Worm (Caenorhabditis elegans): ENCODE data around the gene pqn-70.

The pqn-70 gene

DNA sequence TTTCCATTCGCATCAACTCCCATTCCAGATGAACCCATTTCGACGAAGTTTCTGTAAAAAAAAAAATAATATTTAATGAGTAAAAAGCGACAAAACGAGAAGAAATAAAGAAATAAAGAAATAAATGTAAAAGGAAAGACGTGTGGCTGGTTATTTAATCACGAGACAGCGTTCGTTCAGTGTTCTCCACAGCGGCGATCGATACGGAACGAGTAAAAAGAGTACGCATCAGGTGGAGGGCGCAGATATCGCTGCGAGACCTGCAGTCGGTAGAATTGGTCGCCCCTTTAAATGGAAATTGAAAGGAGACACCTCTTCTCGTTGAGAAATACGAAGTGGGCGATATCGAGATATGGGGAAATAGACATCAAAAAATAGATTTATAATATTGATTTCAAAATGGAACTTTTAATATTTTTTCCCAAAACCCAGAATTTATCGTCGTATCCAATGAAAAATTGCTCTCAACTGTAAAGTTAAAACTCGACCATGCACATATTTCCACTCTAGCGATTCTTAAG, at the start of gene pqn-70:
Gene pqn-70, minus strand, starts transcription at position 51 of the 521 bp plus-strand sequence.
- TF ChIP-seq med-1 (GFP tag; optimal IDR thresholded peaks at IDR 0.05; ENCODE audit: insufficient read depth) (no peak), klf-2 (GFP tag; conservative IDR thresholded peaks at IDR 0.05) (no peak), flt-1 (GFP tag; IDR thresholded peaks at IDR 0.05) (peak; percentile 67; the same call in 1 of the 2 replicates), tab-1 (GFP tag; IDR thresholded peaks at IDR 0.05) (no peak), ztf-23 (GFP tag; IDR thresholded peaks at IDR 0.05) (peak; percentile 57; the same call in 1 of the 2 replicates), ztf-29 (GFP tag; IDR thresholded peaks at IDR 0.05) (no peak), T22C8.4 (GFP tag; IDR thresholded peaks at IDR 0.05) (peak; percentile 90), ref-1 (GFP tag; conservative IDR thresholded peaks at IDR 0.05) (no peak), cog-1 (tag; optimal IDR thresholded peaks at IDR 0.05) (peak; percentile 61)

DNA sequence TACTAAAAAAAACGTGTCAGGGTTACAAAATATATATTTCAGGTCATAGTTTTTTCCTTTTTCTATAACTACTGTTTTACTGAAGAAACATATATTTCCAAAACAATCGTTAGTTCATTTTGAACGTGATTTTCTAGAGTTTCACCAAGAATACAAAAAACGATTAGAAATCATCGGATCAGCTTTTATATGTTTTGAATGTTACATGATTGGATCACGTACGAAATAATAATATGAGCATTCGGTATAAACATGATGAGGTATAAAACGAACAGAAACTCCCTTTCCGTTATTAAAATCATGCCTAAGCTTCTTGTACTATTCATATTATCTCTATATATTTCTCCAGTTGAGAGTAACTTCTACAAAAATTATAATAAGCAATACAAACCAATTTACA, 44.3 kb upstream of the pqn-70 start, which contains the start of gene clec-223:
Gene clec-223, plus strand, starts transcription at position 301 of the 400 bp plus-strand sequence.
- TF ChIP-seq med-1 (GFP tag; optimal IDR thresholded peaks at IDR 0.05; ENCODE audit: insufficient read depth) = no peak
- TF ChIP-seq T22C8.4 (GFP tag; IDR thresholded peaks at IDR 0.05) = no peak
- TF ChIP-seq cog-1 (tag; optimal IDR thresholded peaks at IDR 0.05) = no peak
- no peak for TF ChIP-seq ref-1 (GFP tag; conservative IDR thresholded peaks at IDR 0.05)
- no peak for TF ChIP-seq tab-1 (GFP tag; IDR thresholded peaks at IDR 0.05)
- TF ChIP-seq ztf-29 (GFP tag; IDR thresholded peaks at IDR 0.05) = no peak
- no peak for TF ChIP-seq klf-2 (GFP tag; conservative IDR thresholded peaks at IDR 0.05)
- TF ChIP-seq ztf-23 (GFP tag; IDR thresholded peaks at IDR 0.05) = no peak
- TF ChIP-seq flt-1 (GFP tag; IDR thresholded peaks at IDR 0.05) = no peak

DNA sequence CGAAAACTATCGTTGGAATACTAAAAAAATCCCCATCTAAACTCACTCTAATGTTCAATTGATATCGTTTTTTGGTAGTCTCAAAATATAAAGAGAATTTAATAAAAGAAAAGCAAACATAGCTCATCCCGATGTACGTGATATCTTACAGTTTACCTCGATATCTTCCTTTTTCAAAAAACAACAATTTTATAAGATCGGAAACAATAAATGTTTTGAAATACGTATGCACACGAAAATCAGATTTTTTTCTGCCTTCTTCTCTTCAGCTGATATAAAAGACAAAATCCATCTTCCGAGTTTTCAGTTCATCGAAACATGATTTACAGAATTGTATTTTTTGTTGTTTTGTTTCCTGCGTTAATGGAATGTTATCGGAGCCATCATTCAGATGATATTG, 42.5 kb upstream of the pqn-70 start, which contains the start of gene clec-222:
Gene clec-222, plus strand, starts transcription at position 301 of the 400 bp plus-strand sequence.
- TF ChIP-seq tab-1 (GFP tag; IDR thresholded peaks at IDR 0.05) (no peak), ztf-29 (GFP tag; IDR thresholded peaks at IDR 0.05) (no peak), klf-2 (GFP tag; conservative IDR thresholded peaks at IDR 0.05) (no peak), T22C8.4 (GFP tag; IDR thresholded peaks at IDR 0.05) (no peak)

DNA sequence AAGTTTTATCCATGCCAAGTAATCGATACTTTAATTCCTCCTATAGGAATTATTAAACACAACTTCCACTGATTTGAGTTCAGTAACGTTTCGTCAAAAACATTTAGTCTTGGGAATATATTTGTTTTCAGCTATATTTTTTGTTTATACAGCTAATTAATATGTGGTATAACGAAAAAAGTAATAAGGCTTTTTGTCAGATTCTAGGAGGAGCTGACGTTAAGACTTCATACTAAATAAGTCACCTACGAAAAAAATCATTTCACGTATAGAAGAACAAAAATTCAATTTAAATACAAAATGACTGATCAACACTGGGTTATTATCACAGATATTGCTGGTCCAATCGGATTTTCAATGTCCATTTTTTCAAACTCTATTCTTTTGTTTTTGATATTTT, 40.3 kb upstream of the pqn-70 start, which contains the start of gene str-115:
Gene str-115, plus strand, starts transcription at position 301 of the 400 bp plus-strand sequence.
- TF ChIP-seq klf-2 (GFP tag; conservative IDR thresholded peaks at IDR 0.05) (no peak), cog-1 (tag; optimal IDR thresholded peaks at IDR 0.05) (no peak), med-1 (GFP tag; optimal IDR thresholded peaks at IDR 0.05; ENCODE audit: insufficient read depth) (no peak), tab-1 (GFP tag; IDR thresholded peaks at IDR 0.05) (no peak), ztf-23 (GFP tag; IDR thresholded peaks at IDR 0.05) (no peak), ztf-29 (GFP tag; IDR thresholded peaks at IDR 0.05) (no peak), T22C8.4 (GFP tag; IDR thresholded peaks at IDR 0.05) (no peak), ref-1 (GFP tag; conservative IDR thresholded peaks at IDR 0.05) (no peak), flt-1 (GFP tag; IDR thresholded peaks at IDR 0.05) (no peak)

DNA sequence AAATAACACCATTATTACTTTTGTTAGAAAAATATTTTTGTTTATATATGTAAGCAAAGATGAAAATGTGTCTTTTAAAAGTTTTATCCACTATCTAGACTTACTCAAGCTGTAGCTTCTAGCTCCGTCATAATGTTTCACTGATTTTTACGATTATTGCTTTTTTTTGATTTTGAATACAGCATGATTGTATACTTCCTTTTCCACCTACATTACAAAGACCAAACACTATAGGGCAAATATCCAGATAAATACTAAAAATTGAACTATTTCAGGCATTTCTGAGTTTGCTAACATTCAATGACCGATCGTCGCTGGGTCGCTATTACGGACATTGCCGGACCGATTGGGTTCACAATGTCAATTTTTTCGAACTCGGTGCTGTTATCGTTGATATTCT, 38.2 kb upstream of the pqn-70 start, which contains the start of gene str-116:
Gene str-116, plus strand, starts transcription at position 301 of the 400 bp plus-strand sequence.
- no peak for TF ChIP-seq klf-2 (GFP tag; conservative IDR thresholded peaks at IDR 0.05)
- TF ChIP-seq ztf-23 (GFP tag; IDR thresholded peaks at IDR 0.05) = no peak
- no peak for TF ChIP-seq med-1 (GFP tag; optimal IDR thresholded peaks at IDR 0.05; ENCODE audit: insufficient read depth)
- no peak for TF ChIP-seq ztf-29 (GFP tag; IDR thresholded peaks at IDR 0.05)
- no peak for TF ChIP-seq tab-1 (GFP tag; IDR thresholded peaks at IDR 0.05)
- no peak for TF ChIP-seq cog-1 (tag; optimal IDR thresholded peaks at IDR 0.05)
- no peak for TF ChIP-seq ref-1 (GFP tag; conservative IDR thresholded peaks at IDR 0.05)
- no peak for TF ChIP-seq flt-1 (GFP tag; IDR thresholded peaks at IDR 0.05)
- TF ChIP-seq T22C8.4 (GFP tag; IDR thresholded peaks at IDR 0.05) = no peak

DNA sequence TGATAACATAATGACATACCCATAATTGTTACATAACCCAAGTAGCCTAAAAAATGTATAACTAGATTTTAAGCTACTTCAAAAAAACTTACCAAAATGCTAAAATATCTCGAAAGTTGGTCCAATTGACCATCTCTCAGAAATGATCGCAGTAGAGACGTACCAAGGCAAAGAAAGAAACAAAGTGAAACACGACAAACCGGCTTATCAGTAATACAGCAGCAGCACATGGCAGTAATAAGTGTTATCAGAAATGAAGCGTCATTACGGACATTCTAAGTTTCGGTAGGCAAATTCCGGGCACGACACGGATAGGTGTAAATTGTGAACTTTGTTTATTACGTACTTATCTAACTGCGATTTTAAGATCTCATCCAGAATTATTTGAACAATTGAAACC, 37.0 kb upstream of the pqn-70 start, which contains the start of gene cln-3.1:
Gene cln-3.1, minus strand, starts transcription at position 171 of the 400 bp plus-strand sequence.
- no peak for TF ChIP-seq ztf-29 (GFP tag; IDR thresholded peaks at IDR 0.05)
- no peak for TF ChIP-seq med-1 (GFP tag; optimal IDR thresholded peaks at IDR 0.05; ENCODE audit: insufficient read depth)
- no peak for TF ChIP-seq tab-1 (GFP tag; IDR thresholded peaks at IDR 0.05)
- TF ChIP-seq T22C8.4 (GFP tag; IDR thresholded peaks at IDR 0.05) = no peak
- TF ChIP-seq flt-1 (GFP tag; IDR thresholded peaks at IDR 0.05) = no peak
- TF ChIP-seq cog-1 (tag; optimal IDR thresholded peaks at IDR 0.05) = no peak
- TF ChIP-seq ref-1 (GFP tag; conservative IDR thresholded peaks at IDR 0.05) = no peak
- TF ChIP-seq klf-2 (GFP tag; conservative IDR thresholded peaks at IDR 0.05) = no peak
- no peak for TF ChIP-seq ztf-23 (GFP tag; IDR thresholded peaks at IDR 0.05)

DNA sequence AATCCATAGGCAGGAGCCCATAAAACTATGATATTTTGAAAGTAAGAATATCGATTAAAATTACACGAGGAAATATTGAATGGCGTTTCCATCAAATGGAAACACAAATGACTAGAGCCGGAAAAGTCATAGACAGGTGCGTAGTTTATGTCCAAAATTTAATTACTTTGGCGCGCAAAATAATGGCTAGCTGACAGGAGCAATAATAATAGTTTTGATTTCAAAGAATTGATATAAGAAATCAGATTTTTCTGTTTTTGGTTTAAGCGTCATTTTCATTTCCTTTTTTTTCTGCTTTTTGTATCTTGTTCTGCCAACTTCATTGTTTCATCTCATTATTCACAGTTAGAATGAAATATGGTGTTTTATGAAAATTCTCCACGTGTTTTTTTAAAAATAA, 34.5 kb upstream of the pqn-70 start, which contains the start of gene F07B10.4:
Gene F07B10.4, minus strand, starts transcription at position 101 of the 400 bp plus-strand sequence.
- TF ChIP-seq tab-1 (GFP tag; IDR thresholded peaks at IDR 0.05) = no peak
- TF ChIP-seq ztf-29 (GFP tag; IDR thresholded peaks at IDR 0.05) = no peak
- no peak for TF ChIP-seq T22C8.4 (GFP tag; IDR thresholded peaks at IDR 0.05)
- TF ChIP-seq flt-1 (GFP tag; IDR thresholded peaks at IDR 0.05) = no peak
- TF ChIP-seq klf-2 (GFP tag; conservative IDR thresholded peaks at IDR 0.05) = no peak
- no peak for TF ChIP-seq med-1 (GFP tag; optimal IDR thresholded peaks at IDR 0.05; ENCODE audit: insufficient read depth)
- no peak for TF ChIP-seq cog-1 (tag; optimal IDR thresholded peaks at IDR 0.05)
- no peak for TF ChIP-seq ztf-23 (GFP tag; IDR thresholded peaks at IDR 0.05)
- no peak for TF ChIP-seq ref-1 (GFP tag; conservative IDR thresholded peaks at IDR 0.05)

DNA sequence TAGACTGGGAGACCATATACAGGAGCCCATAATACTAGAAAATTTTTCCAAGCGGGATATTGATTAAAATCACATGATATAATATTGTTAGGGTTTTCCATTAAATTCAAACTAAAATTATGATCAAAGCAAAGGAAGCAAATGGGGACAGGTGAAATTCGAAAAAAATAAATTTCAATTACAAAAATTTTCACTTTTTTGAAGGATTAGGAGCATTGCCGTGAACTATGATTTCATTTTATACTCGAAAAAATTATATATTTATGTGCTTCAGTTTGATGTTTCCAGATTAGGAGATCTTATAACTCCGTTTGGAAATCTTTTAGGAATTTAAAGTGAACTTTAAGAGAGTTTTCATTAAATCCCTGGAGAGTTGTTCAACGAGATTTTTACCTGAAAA, 32.1 kb upstream of the pqn-70 start, which contains the start of gene F07B10.7:
Gene F07B10.7, minus strand, starts transcription at position 101 of the 400 bp plus-strand sequence.
- no peak for TF ChIP-seq cog-1 (tag; optimal IDR thresholded peaks at IDR 0.05)
- TF ChIP-seq ztf-23 (GFP tag; IDR thresholded peaks at IDR 0.05) = no peak
- TF ChIP-seq med-1 (GFP tag; optimal IDR thresholded peaks at IDR 0.05; ENCODE audit: insufficient read depth) = no peak

DNA sequence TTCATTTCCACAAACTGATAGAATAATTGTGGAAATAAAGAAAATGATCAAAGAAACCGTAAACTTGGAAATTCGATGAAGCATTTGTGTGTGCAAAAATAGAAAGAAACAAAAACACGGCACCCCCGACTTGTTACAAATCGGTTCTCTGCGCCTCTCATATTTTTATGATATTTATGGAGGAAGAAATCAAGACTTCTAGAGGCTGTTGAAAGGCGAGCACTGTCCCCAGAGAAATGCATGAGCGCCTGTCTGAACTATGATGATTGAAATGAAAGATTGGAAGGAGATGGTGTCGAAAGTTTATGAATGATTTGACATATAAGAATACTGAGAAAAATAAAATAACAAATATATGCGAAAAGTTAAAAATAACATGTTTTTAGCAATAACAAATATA, 30.4 kb upstream of the pqn-70 start, which contains the start of gene lgc-36:
Gene lgc-36, minus strand, starts transcription at position 101 of the 400 bp plus-strand sequence.
- no peak for TF ChIP-seq tab-1 (GFP tag; IDR thresholded peaks at IDR 0.05)

ce11 chrV:11254980-11255379, 26.5 kb upstream of the pqn-70 start, which contains the start of gene srsx-31:
srsx-31 (minus strand) TSS chrV:11255080.
- TF ChIP-seq cog-1 (tag; optimal IDR thresholded peaks at IDR 0.05) (no peak), flt-1 (GFP tag; IDR thresholded peaks at IDR 0.05) (no peak), med-1 (GFP tag; optimal IDR thresholded peaks at IDR 0.05; ENCODE audit: insufficient read depth) (no peak), T22C8.4 (GFP tag; IDR thresholded peaks at IDR 0.05) (no peak), tab-1 (GFP tag; IDR thresholded peaks at IDR 0.05) (no peak), ref-1 (GFP tag; conservative IDR thresholded peaks at IDR 0.05) (no peak), ztf-23 (GFP tag; IDR thresholded peaks at IDR 0.05) (no peak), klf-2 (GFP tag; conservative IDR thresholded peaks at IDR 0.05) (no peak), ztf-29 (GFP tag; IDR thresholded peaks at IDR 0.05) (no peak)

Data from whole organism, midembryonic.